Fruit fly (Drosophila melanogaster) whole organism, embryonic: ENCODE measurements around the gene His3.3B.

Experiments used
- Ada2b ChIP-seq: fragments of 200-800 bp; sonication (Bioruptor generic); IDR thresholded peaks from 2 replicates; pipeline ENCODE4 v1.3.6; 2022; ENCODE audit warnings: missing biosample characterization, missing genetic modification characterization
- CG11085 ChIP-seq: fragments of 200-800 bp; sonication (Bioruptor generic); IDR thresholded peaks from 2 replicates; pipeline ENCODE4 v1.3.6; 2022; ENCODE audit warnings: missing biosample characterization, missing genetic modification characterization
- CG14050 ChIP-seq: fragments of 200-800 bp; sonication (Bioruptor generic); IDR thresholded peaks from 3 replicates; pipeline ENCODE4 v1.3.6; 2022; ENCODE audit warnings: missing biosample characterization, missing genetic modification characterization
- CG1529 ChIP-seq: fragments of 200-800 bp; sonication (Bioruptor generic); optimal IDR thresholded peaks from 3 replicates; lab custom pipeline; 2018; ENCODE audit warnings: missing biosample characterization, missing genetic modification characterization
- CG15514 ChIP-seq: fragments of 200-800 bp; sonication (Bioruptor generic); optimal IDR thresholded peaks from 3 replicates; lab custom pipeline; 2017; ENCODE audit warnings: missing biosample characterization, missing genetic modification characterization, mild to moderate bottlenecking, moderate library complexity, missing genetic modification reagents
- CG1647 ChIP-seq: fragments of 200-800 bp; sonication (Bioruptor generic); optimal IDR thresholded peaks from 3 replicates; lab custom pipeline; 2016; ENCODE audit warnings: missing biosample characterization, missing genetic modification characterization
- CG2712 ChIP-seq: fragments of 200-800 bp; optimal IDR thresholded peaks from 3 replicates; lab custom pipeline; 2019; ENCODE audit warnings: missing biosample characterization, mild to moderate bottlenecking, missing genetic modification characterization, moderate library complexity
- CG6175 ChIP-seq: fragments of 200-800 bp; sonication (Bioruptor generic); IDR thresholded peaks from 3 replicates; pipeline ENCODE4 v1.3.6; 2022; ENCODE audit warnings: missing biosample characterization, missing genetic modification characterization
- CG6272 ChIP-seq: fragments of 200-800 bp; sonication (Bioruptor generic); IDR thresholded peaks from 2 replicates; pipeline ENCODE4 v1.3.6; 2022; ENCODE audit warnings: missing biosample characterization, missing genetic modification characterization
- CG6813 ChIP-seq: fragments of 200-800 bp; sonication (Bioruptor generic); optimal IDR thresholded peaks from 2 replicates; lab custom pipeline; 2017; ENCODE audit warnings: missing biosample characterization, missing genetic modification characterization, mild to moderate bottlenecking, moderate library complexity, missing genetic modification reagents
- CG7963 ChIP-seq: fragments of 200-800 bp; sonication (Bioruptor generic); IDR thresholded peaks from 3 replicates; pipeline ENCODE4 v1.3.6; 2022; ENCODE audit warnings: missing biosample characterization, missing genetic modification characterization; ENCODE audit not compliant: partially characterized antibody
- CG8359 ChIP-seq: fragments of 200-800 bp; sonication (Bioruptor generic); optimal IDR thresholded peaks from 2 replicates; lab custom pipeline; 2017; ENCODE audit warnings: missing biosample characterization, mild to moderate bottlenecking, missing genetic modification characterization, borderline replicate concordance
- CG8765 ChIP-seq: fragments of 200-800 bp; sonication (Bioruptor generic); IDR thresholded peaks from 2 replicates; pipeline ENCODE4 v1.3.6; 2022; ENCODE audit warnings: missing biosample characterization, missing genetic modification characterization
- CG9797 ChIP-seq: fragments of 200-800 bp; sonication (Bioruptor generic); optimal IDR thresholded peaks from 3 replicates; lab custom pipeline; 2018; ENCODE audit warnings: missing biosample characterization, mild to moderate bottlenecking, missing genetic modification characterization
- D19B ChIP-seq: fragments of 200-800 bp; sonication (Bioruptor generic); optimal IDR thresholded peaks from 2 replicates; lab custom pipeline; 2017; ENCODE audit warnings: missing biosample characterization, mild to moderate bottlenecking, missing genetic modification characterization
- Dfd ChIP-seq, 2 experiments: fragments of >200 bp; optimal IDR thresholded peaks; 2 replicates each; lab custom pipeline; 2017; ENCODE audit warnings: missing biosample characterization in 2 of 2, missing genetic modification characterization in 2 of 2
- Elba2 ChIP-seq: fragments of 200-800 bp; sonication (Bioruptor generic); optimal IDR thresholded peaks from 3 replicates; lab custom pipeline; 2016; ENCODE audit warnings: missing biosample characterization, missing genetic modification characterization
- HLH4C ChIP-seq: fragments of 200-800 bp; sonication (Bioruptor generic); IDR thresholded peaks from 3 replicates; pipeline ENCODE4 v1.3.6; 2022; ENCODE audit warnings: missing biosample characterization, missing genetic modification characterization; ENCODE audit not compliant: partially characterized antibody
- MTF-1 ChIP-seq: fragments of 200-800 bp; sonication (Bioruptor generic); optimal IDR thresholded peaks from 2 replicates; lab custom pipeline; 2018; ENCODE audit warnings: missing biosample characterization, mild to moderate bottlenecking, missing genetic modification characterization, borderline replicate concordance
- Nf-YB ChIP-seq: fragments of 200-800 bp; sonication (Bioruptor generic); optimal IDR thresholded peaks from 3 replicates; lab custom pipeline; 2019; ENCODE audit warnings: missing biosample characterization, mild to moderate bottlenecking, missing genetic modification characterization, moderate library complexity
- PHDP ChIP-seq: fragments of 200-800 bp; sonication (Bioruptor generic); optimal IDR thresholded peaks from 3 replicates; lab custom pipeline; 2018; ENCODE audit warnings: missing biosample characterization, mild to moderate bottlenecking, missing genetic modification characterization, moderate library complexity
- Six4 ChIP-seq: fragments of 200-800 bp; sonication (Bioruptor generic); optimal IDR thresholded peaks from 2 replicates; lab custom pipeline; 2016; ENCODE audit warnings: missing biosample characterization, missing genetic modification characterization
- Trl ChIP-seq, 3 experiments: fragments of >200 bp in 2 of 3; fragments of 200-800 bp in 1 of 3; sonication (Bioruptor generic) in 1 of 3; optimal IDR thresholded peaks; 2 replicates in 1 of 3; 3 replicates in 2 of 3; lab custom pipeline; 2016 to 2017; ENCODE audit warnings: missing biosample characterization in 1 of 3, missing genetic modification characterization in 1 of 3
- Usf ChIP-seq: fragments of 200-800 bp; sonication (Bioruptor generic); optimal IDR thresholded peaks from 2 replicates; lab custom pipeline; 2017; ENCODE audit warnings: missing genotype, missing biosample characterization, missing genetic modification characterization
- aop ChIP-seq: fragments of 200-800 bp; sonication (Bioruptor generic); IDR thresholded peaks from 2 replicates; pipeline ENCODE4 v1.3.6; 2022; ENCODE audit warnings: missing biosample characterization, missing genetic modification characterization
- br ChIP-seq: fragments of >200 bp; optimal IDR thresholded peaks from 2 replicates; lab custom pipeline; 2017
- cad ChIP-seq: fragments of >200 bp; optimal IDR thresholded peaks from 2 replicates; lab custom pipeline; 2017; ENCODE audit warnings: missing biosample characterization, missing genetic modification characterization
- cg ChIP-seq: fragments of 200-800 bp; sonication (Bioruptor generic); optimal IDR thresholded peaks from 3 replicates; lab custom pipeline; 2019; ENCODE audit warnings: missing biosample characterization, mild to moderate bottlenecking, missing genetic modification characterization, moderate library complexity
- croc ChIP-seq: fragments of 200-800 bp; sonication (Bioruptor generic); conservative IDR thresholded peaks from 3 replicates; pipeline ENCODE4 v1.3.6; 2022; ENCODE audit warnings: missing biosample characterization, missing genetic modification characterization
- eve ChIP-seq, 2 experiments: fragments of >200 bp; optimal IDR thresholded peaks; 2 replicates each; lab custom pipeline; 2017; ENCODE audit warnings: missing biosample characterization in 2 of 2, missing genetic modification characterization in 2 of 2
- gcm ChIP-seq: fragments of 200-800 bp; sonication (Bioruptor generic); optimal IDR thresholded peaks from 2 replicates; lab custom pipeline; 2019; ENCODE audit warnings: missing biosample characterization, mild to moderate bottlenecking, missing genetic modification characterization, moderate library complexity
- ham ChIP-seq: fragments of 200-800 bp; sonication (Bioruptor generic); IDR thresholded peaks from 2 replicates; pipeline ENCODE4 v1.3.6; 2022; ENCODE audit warnings: missing biosample characterization, missing genetic modification characterization
- hb ChIP-seq: fragments of 200-800 bp; sonication (Bioruptor generic); IDR thresholded peaks from 3 replicates; pipeline ENCODE4 v1.3.6; 2022; ENCODE audit warnings: missing biosample characterization, missing genetic modification characterization; ENCODE audit not compliant: partially characterized antibody
- jing ChIP-seq: fragments of 200-800 bp; sonication (Bioruptor generic); optimal IDR thresholded peaks from 2 replicates; lab custom pipeline; 2018; ENCODE audit warnings: missing biosample characterization, mild to moderate bottlenecking, missing genetic modification characterization
- klu ChIP-seq: fragments of 200-800 bp; sonication (Bioruptor generic); IDR thresholded peaks from 2 replicates; pipeline ENCODE4 v1.3.6; 2022; ENCODE audit warnings: missing biosample characterization, missing genetic modification characterization
- lilli ChIP-seq: fragments of 200-800 bp; sonication (Bioruptor generic); optimal IDR thresholded peaks from 3 replicates; lab custom pipeline; 2016; ENCODE audit warnings: missing biosample characterization, missing genetic modification characterization
- lola ChIP-seq, 3 experiments: fragments of >200 bp in 2 of 3; fragments of 200-800 bp in 1 of 3; sonication (Bioruptor generic) in 1 of 3; optimal IDR thresholded peaks; 2 replicates each; lab custom pipeline; 2017 to 2019; ENCODE audit warnings: missing biosample characterization in 3 of 3, missing genetic modification characterization in 3 of 3, mild to moderate bottlenecking in 1 of 3, moderate library complexity in 1 of 3
- mirr ChIP-seq: fragments of 200-800 bp; sonication (Bioruptor generic); optimal IDR thresholded peaks from 3 replicates; lab custom pipeline; 2018; ENCODE audit warnings: missing biosample characterization, mild to moderate bottlenecking, missing genetic modification characterization
- nau ChIP-seq: fragments of 200-800 bp; sonication (Bioruptor generic); optimal IDR thresholded peaks from 3 replicates; lab custom pipeline; 2017; ENCODE audit warnings: missing biosample characterization, mild to moderate bottlenecking, missing genetic modification characterization, missing genetic modification reagents
- pnt ChIP-seq: fragments of 200-800 bp; sonication (Bioruptor generic); optimal IDR thresholded peaks from 3 replicates; lab custom pipeline; 2016; ENCODE audit warnings: missing biosample characterization, missing genetic modification characterization
- scrt ChIP-seq: fragments of 200-800 bp; sonication (Bioruptor generic); optimal IDR thresholded peaks from 2 replicates; lab custom pipeline; 2018; ENCODE audit warnings: missing biosample characterization, mild to moderate bottlenecking, missing genetic modification characterization, moderate library complexity
- sd ChIP-seq: fragments of 200-800 bp; sonication (Bioruptor generic); optimal IDR thresholded peaks from 3 replicates; lab custom pipeline; 2018; ENCODE audit warnings: missing biosample characterization, mild to moderate bottlenecking, missing genetic modification characterization, moderate library complexity
- sima ChIP-seq: fragments of 200-800 bp; sonication (Bioruptor generic); optimal IDR thresholded peaks from 2 replicates; lab custom pipeline; 2016; ENCODE audit warnings: missing biosample characterization, missing genetic modification characterization
- sqz ChIP-seq: fragments of 200-800 bp; sonication (Bioruptor generic); optimal IDR thresholded peaks from 3 replicates; lab custom pipeline; 2018; ENCODE audit warnings: missing biosample characterization, mild to moderate bottlenecking, missing genetic modification characterization
- ssp ChIP-seq: fragments of 200-800 bp; sonication (Bioruptor generic); IDR thresholded peaks from 2 replicates; pipeline ENCODE4 v1.3.6; 2022; ENCODE audit warnings: missing biosample characterization, missing genetic modification characterization
- tap ChIP-seq: fragments of 200-800 bp; optimal IDR thresholded peaks from 3 replicates; lab custom pipeline; 2019; ENCODE audit warnings: missing biosample characterization, mild to moderate bottlenecking, missing genetic modification characterization, moderate library complexity
- tll ChIP-seq, 2 experiments: fragments of 200-800 bp in 1 of 2; fragments of >200 bp in 1 of 2; sonication (Bioruptor generic) in 1 of 2; optimal IDR thresholded peaks; 2 replicates each; lab custom pipeline; 2017 to 2019; ENCODE audit warnings: missing biosample characterization in 2 of 2, missing genetic modification characterization in 2 of 2, mild to moderate bottlenecking in 1 of 2, moderate library complexity in 1 of 2
- unc-4 ChIP-seq: fragments of 200-800 bp; sonication (Bioruptor generic); IDR thresholded peaks from 2 replicates; pipeline ENCODE4 v1.3.6; 2022; ENCODE audit warnings: missing biosample characterization, missing genetic modification characterization; ENCODE audit not compliant: partially characterized antibody
- wor ChIP-seq: fragments of 200-800 bp; sonication (Bioruptor generic); IDR thresholded peaks from 2 replicates; pipeline ENCODE4 v1.3.6; 2022; ENCODE audit warnings: missing biosample characterization, missing genetic modification characterization

His3.3B gene

dm6 chrX:9118961-9119633, 37.4 kb downstream of the His3.3B start (continued):
- TF ChIP-seq lilli (GFP tag; lab: Kevin White, UChicago) (peak; percentile 32), hb (GFP tag; lab: Robert Waterston, UW) (no peak), CG6175 (GFP tag; lab: Robert Waterston, UW) (no peak), CG14050 (GFP tag; lab: Robert Waterston, UW) (no peak), unc-4 (GFP tag; lab: Robert Waterston, UW) (no peak), PHDP (tag; lab: Kevin White, UChicago) (no peak), CG11085 (no peak), cg (GFP tag; lab: Kevin White, UChicago) (peak; percentile 59), ham (no peak), Nf-YB (no peak), cad (GFP tag; lab: Kevin White, UChicago) (no peak), klu (GFP tag; lab: Robert Waterston, UW) (no peak), CG1647 (no peak), wor (GFP tag; lab: Robert Waterston, UW) (no peak), CG15514 (peak; percentile 37), sd (tag; lab: Kevin White, UChicago) (no peak), D19B (GFP tag; lab: Kevin White, UChicago) (peak; percentile 20), Trl (optimal IDR thresholded peaks at IDR 0.05; lab: Kevin White, UChicago) (no peak), Trl (GFP tag; optimal IDR thresholded peaks at IDR 0.05; lab: Kevin White, UChicago) (no peak), croc (GFP tag; lab: Robert Waterston, UW) (no peak), eve (GFP tag; optimal IDR thresholded peaks at IDR 0.05; lab: Kevin White, UChicago) (no peak), gcm (GFP tag; lab: Kevin White, UChicago) (no peak), MTF-1 (GFP tag; lab: Kevin White, UChicago) (no peak), mirr (GFP tag; lab: Kevin White, UChicago) (no peak), lola (GFP tag; optimal IDR thresholded peaks at IDR 0.05; lab: Kevin White, UChicago) (no peak), Dfd (GFP tag; optimal IDR thresholded peaks at IDR 0.05; lab: Kevin White, UChicago) (no peak), tll (GFP tag; optimal IDR thresholded peaks at IDR 0.05; lab: Kevin White, UChicago) (no peak), sqz (GFP tag; lab: Kevin White, UChicago) (peak; percentile 31), CG1529 (GFP tag; lab: Kevin White, UChicago) (no peak), pnt (GFP tag; lab: Kevin White, UChicago) (peak; percentile 46), CG6813 (GFP tag; lab: Kevin White, UChicago) (peak; percentile 14), CG9797 (GFP tag; lab: Kevin White, UChicago) (no peak), CG7963 (GFP tag; lab: Robert Waterston, UW) (no peak), CG2712 (tag; lab: Kevin White, UChicago) (peak; percentile 13), ssp (no peak), CG8765 (no peak), Six4 (GFP tag; lab: Kevin White, UChicago) (peak; percentile 15), CG8359 (GFP tag; lab: Kevin White, UChicago) (no peak), tap (tag; lab: Kevin White, UChicago) (peak; percentile 69), Usf (GFP tag; lab: Kevin White, UChicago) (no peak), br (no peak), nau (GFP tag; lab: Kevin White, UChicago) (peak; percentile 49), aop (GFP tag; lab: Robert Waterston, UW) (no peak), sima (GFP tag; lab: Kevin White, UChicago) (no peak), HLH4C (GFP tag; lab: Robert Waterston, UW) (no peak), CG6272 (GFP tag; lab: Robert Waterston, UW) (no peak), jing (GFP tag; lab: Kevin White, UChicago) (no peak), Elba2 (no peak), Ada2b (no peak), scrt (GFP tag; lab: Kevin White, UChicago) (peak; percentile 12)
